Fruit fly (Drosophila melanogaster) whole organism, pupa: ENCODE measurements around the gene CG14362.

Source experiments
- CG10348 ChIP-seq: fragments of 200-800 bp; sonication (Bioruptor generic); IDR thresholded peaks from 2 replicates; pipeline ENCODE4 v1.3.6; 2022; ENCODE audit warnings: missing biosample characterization, missing genetic modification characterization
- CG12605 ChIP-seq: fragments of 200-800 bp; sonication (Bioruptor generic); IDR thresholded peaks from 2 replicates; pipeline ENCODE4 v1.3.6; 2022; ENCODE audit warnings: missing biosample characterization, missing genetic modification characterization
- CG13204 ChIP-seq: fragments of 200-800 bp; sonication (Bioruptor generic); optimal IDR thresholded peaks from 2 replicates; lab custom pipeline; 2018; ENCODE audit warnings: missing biosample characterization, mild to moderate bottlenecking, missing genetic modification characterization, moderate library complexity
- CG15710 ChIP-seq: fragments of 200-800 bp; sonication (Bioruptor generic); optimal IDR thresholded peaks from 2 replicates; lab custom pipeline; 2018; ENCODE audit warnings: missing biosample characterization, mild to moderate bottlenecking, missing genetic modification characterization, moderate library complexity
- CG32121 ChIP-seq: fragments of 200-800 bp; sonication (Bioruptor generic); IDR thresholded peaks from 2 replicates; pipeline ENCODE4 v1.3.6; 2022; ENCODE audit warnings: missing biosample characterization, missing genetic modification characterization
- CG4496 ChIP-seq: fragments of 200-800 bp; sonication (Bioruptor generic); IDR thresholded peaks from 3 replicates; pipeline ENCODE4 v1.3.6; 2022; ENCODE audit warnings: missing biosample characterization, missing genetic modification characterization
- CG8301 ChIP-seq: fragments of 200-800 bp; sonication (Bioruptor generic); optimal IDR thresholded peaks from 2 replicates; lab custom pipeline; 2018; ENCODE audit warnings: missing biosample characterization, mild to moderate bottlenecking, missing genetic modification characterization
- D1 ChIP-seq: fragments of 200-800 bp; sonication (Bioruptor generic); optimal IDR thresholded peaks from 2 replicates; lab custom pipeline; 2018; ENCODE audit warnings: missing biosample characterization, mild to moderate bottlenecking, missing genetic modification characterization, moderate library complexity
- EcR ChIP-seq: fragments of 200-800 bp; sonication (Bioruptor generic); optimal IDR thresholded peaks from 3 replicates; lab custom pipeline; 2019; ENCODE audit warnings: missing biosample characterization, missing genetic modification characterization, mild to moderate bottlenecking, moderate library complexity, missing genetic modification reagents
- fd96Ca ChIP-seq: fragments of 200-800 bp; sonication (Bioruptor generic); IDR thresholded peaks from 3 replicates; pipeline ENCODE4 v1.3.6; 2022; ENCODE audit warnings: missing biosample characterization, missing genetic modification characterization
- gl ChIP-seq: fragments of 200-800 bp; sonication (Bioruptor generic); optimal IDR thresholded peaks from 2 replicates; lab custom pipeline; 2018; ENCODE audit warnings: missing biosample characterization, mild to moderate bottlenecking, missing genetic modification characterization

dm6 chr3R:13806032-13806709 is 49.1 kb downstream of the CG14362 start:
- TF ChIP-seq CG10348 (GFP tag; lab: Robert Waterston, UW): no peak
- no peak for TF ChIP-seq CG13204 (GFP tag; lab: Kevin White, UChicago)
- TF ChIP-seq D1 (tag; lab: Kevin White, UChicago): no peak
- TF ChIP-seq gl (tag; lab: Kevin White, UChicago): no peak
- TF ChIP-seq CG12605 (GFP tag; lab: Robert Waterston, UW): no peak
- no peak for TF ChIP-seq CG4496 (GFP tag; lab: Robert Waterston, UW)
- no peak for TF ChIP-seq CG15710 (tag; lab: Kevin White, UChicago)
- TF ChIP-seq EcR (GFP tag; lab: Kevin White, UChicago): peak; percentile 92
- TF ChIP-seq CG8301 (tag; lab: Kevin White, UChicago): no peak
- no peak for TF ChIP-seq CG32121 (GFP tag; lab: Robert Waterston, UW)
- no peak for TF ChIP-seq fd96Ca (GFP tag; lab: Robert Waterston, UW)
